Worm (Caenorhabditis elegans): ENCODE results near the gene F31E8.5.

ce11 chrII:6834582-6835058, 27.6 kb upstream of the F31E8.5 start, which contains the start of gene egl-27:
- TF ChIP-seq rec-8 (tag; optimal IDR thresholded peaks at IDR 0.05) (no peak), athp-1 (tag; optimal IDR thresholded peaks at IDR 0.05) (no peak), F52B5.7 (tag; optimal IDR thresholded peaks at IDR 0.05) (no peak), hlh-12 (tag; optimal IDR thresholded peaks at IDR 0.05) (no peak), unc-130 (GFP tag; optimal IDR thresholded peaks at IDR 0.05) (no peak), madf-10 (tag; optimal IDR thresholded peaks at IDR 0.05) (no peak), ceh-91 (GFP tag; IDR thresholded peaks at IDR 0.05) (no peak), nhr-27 (tag; optimal IDR thresholded peaks at IDR 0.05) (no peak), unc-62 (GFP tag; optimal IDR thresholded peaks at IDR 0.05) (no peak)
